Fruit fly (Drosophila melanogaster) whole organism, embryonic: ENCODE data around the gene CG11356.

ENCODE experiments used
- CG10209 ChIP-seq: fragments of 200-800 bp; sonication (Bioruptor generic); optimal IDR thresholded peaks from 3 replicates; lab custom pipeline; 2017; ENCODE audit warnings: missing biosample characterization, mild to moderate bottlenecking, missing genetic modification characterization, missing genetic modification reagents
- CG10462 ChIP-seq: fragments of 200-800 bp; sonication (Bioruptor generic); optimal IDR thresholded peaks from 2 replicates; lab custom pipeline; 2016; ENCODE audit warnings: missing biosample characterization, missing genetic modification characterization
- CG11247 ChIP-seq: fragments of 200-800 bp; sonication (Bioruptor generic); IDR thresholded peaks from 2 replicates; pipeline ENCODE4 v1.3.6; 2022; ENCODE audit warnings: missing biosample characterization, missing genetic modification characterization
- CG11504 ChIP-seq: fragments of 200-800 bp; sonication (Bioruptor generic); optimal IDR thresholded peaks from 3 replicates; lab custom pipeline; 2019; ENCODE audit warnings: missing biosample characterization, mild to moderate bottlenecking, missing genetic modification characterization, moderate library complexity
- CG11696 ChIP-seq: fragments of 200-800 bp; sonication (Bioruptor generic); IDR thresholded peaks from 2 replicates; pipeline ENCODE4 v1.3.6; 2022; ENCODE audit warnings: missing biosample characterization, missing genetic modification characterization
- CG17359 ChIP-seq: fragments of 200-800 bp; sonication (Bioruptor generic); optimal IDR thresholded peaks from 3 replicates; lab custom pipeline; 2018; ENCODE audit warnings: missing biosample characterization, mild to moderate bottlenecking, missing genetic modification characterization, moderate library complexity
- CG2199 ChIP-seq: fragments of 200-800 bp; sonication (Bioruptor generic); IDR thresholded peaks from 3 replicates; pipeline ENCODE4 v1.3.6; 2022; ENCODE audit warnings: missing biosample characterization, missing genetic modification characterization
- CG2678 ChIP-seq: fragments of 200-800 bp; sonication (Bioruptor generic); optimal IDR thresholded peaks from 3 replicates; lab custom pipeline; 2019; ENCODE audit warnings: missing biosample characterization, mild to moderate bottlenecking, missing genetic modification characterization, moderate library complexity
- CG30403 ChIP-seq: fragments of 200-800 bp; sonication (Bioruptor generic); optimal IDR thresholded peaks from 3 replicates; lab custom pipeline; 2016; ENCODE audit warnings: missing biosample characterization, missing genetic modification characterization
- CG30431 ChIP-seq: fragments of 200-800 bp; sonication (Bioruptor generic); optimal IDR thresholded peaks from 2 replicates; lab custom pipeline; 2017; ENCODE audit warnings: missing biosample characterization, missing genetic modification characterization
- CG3163 ChIP-seq: fragments of 200-800 bp; sonication (Bioruptor generic); optimal IDR thresholded peaks from 3 replicates; lab custom pipeline; 2016; ENCODE audit warnings: missing biosample characterization, missing genetic modification characterization
- CG34422 ChIP-seq: fragments of 200-800 bp; sonication (Bioruptor generic); IDR thresholded peaks from 3 replicates; pipeline ENCODE4 v1.3.6; 2022; ENCODE audit warnings: missing biosample characterization, missing genetic modification characterization
- CG4617 ChIP-seq: fragments of 200-800 bp; sonication (Bioruptor generic); optimal IDR thresholded peaks from 3 replicates; lab custom pipeline; 2016; ENCODE audit warnings: missing biosample characterization, missing genetic modification characterization, borderline replicate concordance
- CG4707 ChIP-seq: fragments of 200-800 bp; sonication (Bioruptor generic); optimal IDR thresholded peaks from 2 replicates; lab custom pipeline; 2018; ENCODE audit warnings: missing biosample characterization, mild to moderate bottlenecking, missing genetic modification characterization, moderate library complexity
- CG7357 ChIP-seq: fragments of 200-800 bp; sonication (Bioruptor generic); IDR thresholded peaks from 3 replicates; pipeline ENCODE4 v1.3.6; 2022; ENCODE audit warnings: missing biosample characterization, missing genetic modification characterization
- CG7372 ChIP-seq: fragments of 200-800 bp; sonication (Bioruptor generic); IDR thresholded peaks from 2 replicates; pipeline ENCODE4 v1.3.6; 2022; ENCODE audit warnings: missing biosample characterization, missing genetic modification characterization
- CG7786 ChIP-seq: fragments of 200-800 bp; sonication (Bioruptor generic); optimal IDR thresholded peaks from 2 replicates; lab custom pipeline; 2016; ENCODE audit warnings: missing biosample characterization, missing genetic modification characterization
- CG9437 ChIP-seq: fragments of 200-800 bp; sonication (Bioruptor generic); optimal IDR thresholded peaks from 2 replicates; lab custom pipeline; 2018; ENCODE audit warnings: missing biosample characterization, mild to moderate bottlenecking, missing genetic modification characterization
- CG9609 ChIP-seq: fragments of 200-800 bp; sonication (Bioruptor generic); optimal IDR thresholded peaks from 3 replicates; lab custom pipeline; 2016; ENCODE audit warnings: missing biosample characterization, missing genetic modification characterization
- Chrac-16 ChIP-seq: fragments of 200-800 bp; sonication (Bioruptor generic); optimal IDR thresholded peaks from 3 replicates; lab custom pipeline; 2016; ENCODE audit warnings: missing biosample characterization, missing genetic modification characterization
- D19A ChIP-seq: fragments of 200-800 bp; optimal IDR thresholded peaks from 3 replicates; lab custom pipeline; 2019; ENCODE audit warnings: missing biosample characterization, mild to moderate bottlenecking, missing genetic modification characterization, moderate library complexity
- Dad ChIP-seq: fragments of 200-800 bp; sonication (Bioruptor generic); optimal IDR thresholded peaks from 3 replicates; lab custom pipeline; 2016; ENCODE audit warnings: missing biosample characterization, missing genetic modification characterization
- Dek ChIP-seq: fragments of 200-800 bp; sonication (Bioruptor generic); optimal IDR thresholded peaks from 3 replicates; lab custom pipeline; 2019; ENCODE audit warnings: missing biosample characterization, mild to moderate bottlenecking, missing genetic modification characterization, moderate library complexity
- Ets97D ChIP-seq: fragments of 200-800 bp; sonication (Bioruptor generic); optimal IDR thresholded peaks from 3 replicates; lab custom pipeline; 2016; ENCODE audit warnings: missing biosample characterization, missing genetic modification characterization
- GATAe ChIP-seq: fragments of 200-800 bp; sonication (Bioruptor generic); conservative IDR thresholded peaks from 2 replicates; pipeline ENCODE4 v1.3.6; 2022; ENCODE audit warnings: missing biosample characterization, missing genetic modification characterization
- Jarid2 ChIP-seq: fragments of 200-800 bp; sonication (Bioruptor generic); optimal IDR thresholded peaks from 3 replicates; lab custom pipeline; 2017; ENCODE audit warnings: mild to moderate bottlenecking, missing biosample characterization, missing genetic modification reagents, missing genetic modification characterization
- Max ChIP-seq: fragments of 200-800 bp; sonication (Bioruptor generic); optimal IDR thresholded peaks from 2 replicates; lab custom pipeline; 2016; ENCODE audit warnings: missing biosample characterization, mild to moderate bottlenecking, missing genetic modification characterization
- NfI ChIP-seq: fragments of 200-800 bp; sonication (Bioruptor generic); optimal IDR thresholded peaks from 3 replicates; lab custom pipeline; 2018; ENCODE audit warnings: missing biosample characterization, mild to moderate bottlenecking, missing genetic modification characterization, moderate library complexity
- Rfx ChIP-seq: fragments of 200-800 bp; sonication (Bioruptor generic); IDR thresholded peaks from 2 replicates; pipeline ENCODE4 v1.3.6; 2022; ENCODE audit warnings: missing biosample characterization, missing genetic modification characterization
- Scr ChIP-seq: fragments of 200-800 bp; sonication (Bioruptor generic); IDR thresholded peaks from 2 replicates; pipeline ENCODE4 v1.3.6; 2022; ENCODE audit warnings: missing biosample characterization, missing genetic modification characterization; ENCODE audit not compliant: partially characterized antibody
- Sin3A ChIP-seq: fragments of >200 bp; optimal IDR thresholded peaks from 2 replicates; lab custom pipeline; 2018
- aop ChIP-seq: fragments of 200-800 bp; sonication (Bioruptor generic); IDR thresholded peaks from 2 replicates; pipeline ENCODE4 v1.3.6; 2022; ENCODE audit warnings: missing biosample characterization, missing genetic modification characterization
- ara ChIP-seq: fragments of 200-800 bp; sonication (Bioruptor generic); IDR thresholded peaks from 2 replicates; pipeline ENCODE4 v1.3.6; 2022; ENCODE audit warnings: missing biosample characterization, missing genetic modification characterization
- bigmax ChIP-seq: fragments of 200-800 bp; sonication (Bioruptor generic); optimal IDR thresholded peaks from 2 replicates; lab custom pipeline; 2018; ENCODE audit warnings: missing biosample characterization, mild to moderate bottlenecking, missing genetic modification characterization
- ci ChIP-seq: fragments of 200-800 bp; sonication (Bioruptor generic); IDR thresholded peaks from 3 replicates; pipeline ENCODE4 v1.3.6; 2022; ENCODE audit warnings: missing biosample characterization, missing genetic modification characterization
- eve ChIP-seq, 2 experiments: fragments of >200 bp; optimal IDR thresholded peaks; 2 replicates each; lab custom pipeline; 2017; ENCODE audit warnings: missing biosample characterization in 2 of 2, missing genetic modification characterization in 2 of 2
- gfzf ChIP-seq: fragments of 200-800 bp; sonication (Bioruptor generic); optimal IDR thresholded peaks from 2 replicates; lab custom pipeline; 2016; ENCODE audit warnings: missing biosample characterization, mild to moderate bottlenecking, missing genetic modification characterization, moderate library complexity
- grau ChIP-seq: fragments of 200-800 bp; optimal IDR thresholded peaks from 3 replicates; lab custom pipeline; 2019; ENCODE audit warnings: missing biosample characterization, mild to moderate bottlenecking, missing genetic modification characterization, moderate library complexity
- klu ChIP-seq: fragments of 200-800 bp; sonication (Bioruptor generic); IDR thresholded peaks from 2 replicates; pipeline ENCODE4 v1.3.6; 2022; ENCODE audit warnings: missing biosample characterization, missing genetic modification characterization
- kni ChIP-seq: fragments of 200-800 bp; sonication (Bioruptor generic); optimal IDR thresholded peaks from 3 replicates; lab custom pipeline; 2017; ENCODE audit warnings: mild to moderate bottlenecking, missing biosample characterization, missing genetic modification reagents, missing genetic modification characterization
- lab ChIP-seq: fragments of 200-800 bp; sonication (Bioruptor generic); optimal IDR thresholded peaks from 3 replicates; lab custom pipeline; 2017; ENCODE audit warnings: missing biosample characterization, missing genetic modification characterization, mild to moderate bottlenecking, moderate library complexity, missing genetic modification reagents
- lbe ChIP-seq: fragments of 200-800 bp; sonication (Bioruptor generic); optimal IDR thresholded peaks from 2 replicates; lab custom pipeline; 2016; ENCODE audit warnings: missing biosample characterization, mild to moderate bottlenecking, missing genetic modification characterization
- maf-S ChIP-seq: fragments of 200-800 bp; sonication (Bioruptor generic); optimal IDR thresholded peaks from 2 replicates; lab custom pipeline; 2016; ENCODE audit warnings: missing biosample characterization, missing genetic modification characterization
- pan ChIP-seq, 4 experiments: fragments of >200 bp in 3 of 4; fragments of 200-800 bp in 1 of 4; sonication (Bioruptor generic) in 1 of 4; optimal IDR thresholded peaks in 3 of 4; IDR thresholded peaks in 1 of 4; 2 replicates each; pipeline versions ENCODE4 v1.3.6 to Lab custom; 2017 to 2022; ENCODE audit warnings: missing biosample characterization in 2 of 4, missing genetic modification characterization in 2 of 4, mixed read lengths in 1 of 4
- peb ChIP-seq: fragments of 200-800 bp; sonication (Bioruptor generic); IDR thresholded peaks from 2 replicates; pipeline ENCODE4 v1.3.6; 2022; ENCODE audit warnings: missing biosample characterization, missing genetic modification characterization
- pita ChIP-seq: fragments of 200-800 bp; sonication (Bioruptor generic); optimal IDR thresholded peaks from 2 replicates; lab custom pipeline; 2017; ENCODE audit warnings: missing biosample characterization, mild to moderate bottlenecking, missing genetic modification characterization
- row ChIP-seq: fragments of 200-800 bp; sonication (Bioruptor generic); IDR thresholded peaks from 3 replicates; pipeline ENCODE4 v1.3.6; 2022; ENCODE audit warnings: missing biosample characterization, missing genetic modification characterization
- seq ChIP-seq: fragments of 200-800 bp; sonication (Bioruptor generic); IDR thresholded peaks from 2 replicates; pipeline ENCODE4 v1.3.6; 2022; ENCODE audit warnings: missing biosample characterization, missing genetic modification characterization
- stwl ChIP-seq: fragments of 200-800 bp; sonication (Bioruptor generic); optimal IDR thresholded peaks from 3 replicates; lab custom pipeline; 2018; ENCODE audit warnings: missing biosample characterization, mild to moderate bottlenecking, missing genetic modification characterization, moderate library complexity
- vvl ChIP-seq: fragments of 200-800 bp; sonication (Bioruptor generic); IDR thresholded peaks from 2 replicates; pipeline ENCODE4 v1.3.6; 2022; ENCODE audit warnings: missing biosample characterization, missing genetic modification characterization
- wek ChIP-seq: fragments of 200-800 bp; sonication (Bioruptor generic); optimal IDR thresholded peaks from 3 replicates; lab custom pipeline; 2018; ENCODE audit warnings: missing biosample characterization, mild to moderate bottlenecking, missing genetic modification characterization, moderate library complexity
- zen ChIP-seq: fragments of 200-800 bp; sonication (Bioruptor generic); optimal IDR thresholded peaks from 3 replicates; lab custom pipeline; 2018; ENCODE audit warnings: missing biosample characterization, mild to moderate bottlenecking, missing genetic modification characterization, moderate library complexity

CG11356 gene

DNA sequence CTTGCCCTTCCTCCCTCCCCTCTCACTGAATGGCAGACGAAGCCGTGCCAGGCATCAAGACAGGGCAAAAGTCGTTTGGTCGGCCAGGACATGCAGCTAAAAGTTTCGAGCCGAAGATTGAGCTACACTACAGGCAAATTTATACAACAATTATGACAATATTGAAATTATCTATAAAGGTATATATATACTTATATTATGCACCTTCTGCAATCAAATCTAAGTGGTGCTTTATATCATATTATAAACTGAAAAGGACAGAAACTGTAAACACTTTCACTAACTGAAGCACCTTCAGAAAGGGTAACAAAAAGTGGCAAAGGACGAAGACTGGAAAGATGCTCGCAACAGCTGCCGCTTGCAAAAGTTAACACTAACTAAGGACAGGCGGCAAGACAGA is 27.4 kb downstream of the CG11356 start (continued):
- TF ChIP-seq CG10462 (no peak), Chrac-16 (GFP tag; lab: Kevin White, UChicago) (no peak), CG3163 (GFP tag; lab: Kevin White, UChicago) (no peak), CG10209 (no peak), Rfx (GFP tag; lab: Robert Waterston, UW) (no peak), maf-S (GFP tag; lab: Kevin White, UChicago) (no peak), GATAe (GFP tag; lab: Robert Waterston, UW) (no peak), eve (GFP tag; optimal IDR thresholded peaks at IDR 0.05; lab: Kevin White, UChicago) (peak in 1 of 2 experiments; percentile 28), kni (GFP tag; lab: Kevin White, UChicago) (no peak), CG9437 (GFP tag; lab: Kevin White, UChicago) (no peak), Sin3A (lab: Kevin White, UChicago) (no peak), zen (tag; lab: Kevin White, UChicago) (no peak), CG7786 (GFP tag; lab: Kevin White, UChicago) (no peak), CG11504 (tag; lab: Kevin White, UChicago) (peak; percentile 54), CG7372 (GFP tag; lab: Robert Waterston, UW) (no peak), CG30403 (GFP tag; lab: Kevin White, UChicago) (peak; percentile 10), Scr (GFP tag; lab: Robert Waterston, UW) (no peak), CG4707 (no peak), lab (GFP tag; lab: Kevin White, UChicago) (peak; percentile 44), seq (GFP tag; lab: Robert Waterston, UW) (no peak), bigmax (GFP tag; lab: Kevin White, UChicago) (no peak), vvl (GFP tag; lab: Robert Waterston, UW) (no peak), CG34422 (no peak), lbe (GFP tag; lab: Kevin White, UChicago) (no peak), ci (GFP tag; lab: Robert Waterston, UW) (no peak), grau (tag; lab: Kevin White, UChicago) (peak; percentile 37), peb (GFP tag; lab: Robert Waterston, UW) (no peak), Dad (GFP tag; lab: Kevin White, UChicago) (no peak), aop (no peak), CG11247 (no peak), pita (no peak), D19A (peak; percentile 98), CG30431 (GFP tag; lab: Kevin White, UChicago) (no peak), CG11696 (no peak), Dek (tag; lab: Kevin White, UChicago) (no peak), Ets97D (GFP tag; lab: Kevin White, UChicago) (no peak), CG2678 (tag; lab: Kevin White, UChicago) (peak; percentile 59), CG4617 (GFP tag; lab: Kevin White, UChicago) (no peak), wek (GFP tag; lab: Kevin White, UChicago) (no peak), pan (optimal IDR thresholded peaks at IDR 0.05; lab: Kevin White, UChicago) (no peak), pan (GFP tag; optimal IDR thresholded peaks at IDR 0.05 in 1 of 2, IDR thresholded peaks at IDR 0.05 in 1 of 2) (no peak), CG17359 (peak; percentile 38), CG2199 (no peak), klu (GFP tag; lab: Robert Waterston, UW) (no peak), CG9609 (GFP tag; lab: Kevin White, UChicago) (no peak), NfI (GFP tag; lab: Kevin White, UChicago) (no peak), CG7357 (GFP tag; lab: Robert Waterston, UW) (no peak), ara (GFP tag; lab: Robert Waterston, UW) (no peak), row (GFP tag; lab: Robert Waterston, UW) (peak; percentile 57), stwl (tag; lab: Kevin White, UChicago) (no peak), Jarid2 (GFP tag; lab: Kevin White, UChicago) (no peak), Max (GFP tag; lab: Kevin White, UChicago) (no peak), gfzf (no peak)
